Worm (Caenorhabditis elegans): ENCODE results near the gene tag-151.

Gene tag-151

DNA sequence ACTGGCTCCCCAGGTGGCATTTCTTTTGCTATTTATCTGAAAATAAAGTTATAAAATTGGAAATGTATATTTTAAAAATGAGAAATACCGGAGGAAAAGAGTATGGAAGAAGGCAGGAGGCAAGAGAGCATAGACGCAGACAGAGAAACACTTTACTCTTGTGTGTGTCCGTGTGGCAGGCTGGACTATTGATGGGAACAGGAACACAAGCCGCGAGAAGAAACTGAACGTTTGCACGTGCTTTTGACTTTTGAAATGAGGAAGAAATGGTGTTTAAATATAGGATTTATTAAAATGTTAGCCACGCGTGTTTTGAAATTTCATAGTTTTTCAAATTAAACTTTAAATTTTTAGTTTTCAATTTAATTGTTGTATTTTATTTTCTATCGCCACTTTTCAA lies 16.0 kb downstream of the tag-151 start, which contains the start of gene F10G7.10:
F10G7.10 (minus strand) TSS at position 145 of the 400 bp plus-strand sequence.
- TF ChIP-seq alr-1 (tag; optimal IDR thresholded peaks at IDR 0.05) (no peak), zag-1 (tag; optimal IDR thresholded peaks at IDR 0.05) (no peak), sem-4 (tag; optimal IDR thresholded peaks at IDR 0.05) (no peak), lsy-2 (tag; optimal IDR thresholded peaks at IDR 0.05) (peak in 1 of 2 experiments; percentile 35), gmeb-1 (tag; optimal IDR thresholded peaks at IDR 0.05) (no peak), unc-55 (GFP tag; optimal IDR thresholded peaks at IDR 0.05) (peak; percentile 24), C34F6.9 (tag; optimal IDR thresholded peaks at IDR 0.05) (no peak)

DNA sequence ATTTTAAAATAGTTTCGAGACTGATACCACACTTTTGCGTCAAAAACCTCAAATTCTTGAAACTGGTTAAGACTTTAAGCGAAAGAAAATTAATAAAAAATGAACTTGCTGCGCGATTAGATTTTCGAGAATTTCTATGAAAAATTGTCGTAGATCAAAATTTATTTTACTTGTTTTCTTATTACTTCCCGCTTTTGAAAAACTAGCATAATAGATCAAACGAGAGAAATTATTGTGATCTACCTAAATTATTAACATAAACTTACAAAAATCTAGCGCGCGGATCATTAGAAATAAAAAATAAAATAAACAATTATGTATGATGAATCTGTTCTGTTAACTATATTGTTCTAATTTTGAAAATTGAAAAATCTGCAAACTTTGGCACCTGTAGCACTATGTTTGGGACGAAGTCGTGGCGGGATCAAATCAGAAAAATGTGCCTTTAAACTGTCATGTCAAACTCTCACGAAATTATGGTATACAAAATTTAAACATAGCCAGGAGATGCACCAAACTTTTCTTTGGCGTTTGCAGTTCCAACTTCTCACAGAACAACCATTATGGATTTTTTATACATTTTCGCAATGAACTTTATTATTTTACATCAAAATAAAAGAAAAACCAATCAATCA lies 16.8 kb downstream of the tag-151 start:
- no peak for TF ChIP-seq mab-5 (tag; optimal IDR thresholded peaks at IDR 0.05)
- TF ChIP-seq C34F6.9 (tag; optimal IDR thresholded peaks at IDR 0.05) = no peak
- TF ChIP-seq Y55F3AM.14 (GFP tag; optimal IDR thresholded peaks at IDR 0.05) = no peak
- no peak for TF ChIP-seq alr-1 (tag; optimal IDR thresholded peaks at IDR 0.05)
- TF ChIP-seq unc-62 (GFP tag; optimal IDR thresholded peaks at IDR 0.05) = no peak
- TF ChIP-seq blmp-1 (tag; optimal IDR thresholded peaks at IDR 0.05; ENCODE audit: insufficient read depth) = no peak
- TF ChIP-seq mbf-1 (tag; optimal IDR thresholded peaks at IDR 0.05) = no peak
- TF ChIP-seq lin-39 (tag; optimal IDR thresholded peaks at IDR 0.05) = no peak

DNA sequence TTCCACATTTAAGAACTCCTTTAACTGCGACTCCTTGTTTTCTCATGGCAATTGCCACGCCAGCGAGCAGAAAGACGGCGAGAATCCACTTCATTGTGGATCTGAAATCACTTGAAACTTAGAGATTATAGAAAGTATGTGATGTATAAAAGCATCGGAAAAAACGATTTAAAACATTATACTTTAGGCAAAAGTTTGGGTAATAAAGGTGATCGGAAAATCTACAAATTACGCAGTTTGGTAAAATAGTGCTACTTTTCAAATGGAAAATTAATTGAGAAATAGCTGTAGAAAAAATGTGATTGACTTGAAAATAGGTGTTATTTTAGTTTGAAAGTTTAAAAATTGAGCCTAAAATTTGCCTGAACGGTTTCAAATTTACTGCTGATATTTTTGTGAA lies 17.7 kb downstream of the tag-151 start, which contains the start of gene ttr-41:
ttr-41 (minus strand) TSS at position 101 of the 400 bp plus-strand sequence.
- TF ChIP-seq nhr-12 (tag; optimal IDR thresholded peaks at IDR 0.05) (no peak), elt-1 (tag; optimal IDR thresholded peaks at IDR 0.05) (no peak), gmeb-1 (tag; optimal IDR thresholded peaks at IDR 0.05) (no peak), crh-2 (tag; optimal IDR thresholded peaks at IDR 0.05) (no peak), fos-1 (tag; optimal IDR thresholded peaks at IDR 0.05) (no peak), sma-3 (GFP tag; optimal IDR thresholded peaks at IDR 0.05) (no peak), nhr-6 (tag; optimal IDR thresholded peaks at IDR 0.05) (no peak), nhr-10 (tag; optimal IDR thresholded peaks at IDR 0.05) (no peak), nhr-21 (tag; optimal IDR thresholded peaks at IDR 0.05) (no peak), ztf-11 (tag; optimal IDR thresholded peaks at IDR 0.05) (no peak), ztf-4 (tag; optimal IDR thresholded peaks at IDR 0.05) (no peak), nhr-237 (tag; optimal IDR thresholded peaks at IDR 0.05) (no peak), mdl-1 (tag; optimal IDR thresholded peaks at IDR 0.05) (no peak), R02D3.7 (tag; optimal IDR thresholded peaks at IDR 0.05) (no peak), Y55F3AM.14 (GFP tag; optimal IDR thresholded peaks at IDR 0.05) (no peak), nhr-77 (tag; optimal IDR thresholded peaks at IDR 0.05) (no peak), alr-1 (tag; optimal IDR thresholded peaks at IDR 0.05) (no peak), nhr-23 (tag; optimal IDR thresholded peaks at IDR 0.05) (no peak), unc-39 (tag; optimal IDR thresholded peaks at IDR 0.05) (no peak), lin-11 (tag; optimal IDR thresholded peaks at IDR 0.05) (no peak)

DNA sequence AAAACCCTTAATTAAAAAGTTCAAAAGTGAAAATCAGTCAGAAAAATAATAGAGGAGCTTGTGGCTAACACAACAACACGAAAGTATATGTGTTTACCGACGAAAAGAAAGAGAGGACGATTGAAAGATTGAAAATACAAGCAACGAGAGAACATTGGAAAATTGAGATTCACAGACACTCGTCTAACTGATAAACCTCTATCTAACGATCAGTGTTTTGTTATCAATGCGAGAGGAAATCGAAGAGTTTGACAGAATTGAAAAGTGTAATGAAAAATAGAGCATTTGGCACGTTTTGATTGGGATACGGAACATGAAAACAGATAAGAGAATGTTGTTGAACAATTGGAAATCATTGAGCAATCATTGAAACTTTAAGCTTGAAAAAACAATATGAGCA lies 18.6 kb downstream of the tag-151 start:
- peak; percentile 46 for TF ChIP-seq C34F6.9 (tag; optimal IDR thresholded peaks at IDR 0.05)
- TF ChIP-seq lsy-2 (tag; optimal IDR thresholded peaks at IDR 0.05) = peak in 1 of 2 experiments; percentile 61
- peak; percentile 3 for TF ChIP-seq sma-3 (GFP tag; optimal IDR thresholded peaks at IDR 0.05)
- peak; percentile 65 for TF ChIP-seq F13H6.1 (tag; optimal IDR thresholded peaks at IDR 0.05)
- no peak for TF ChIP-seq lin-13 (GFP tag; optimal IDR thresholded peaks at IDR 0.05)
- peak; percentile 95 for TF ChIP-seq fos-1 (tag; optimal IDR thresholded peaks at IDR 0.05)
- peak; percentile 65 for TF ChIP-seq sma-9 (GFP tag; optimal IDR thresholded peaks at IDR 0.05)
- no peak for TF ChIP-seq sma-9 (tag; optimal IDR thresholded peaks at IDR 0.05)
- TF ChIP-seq crh-2 (tag; optimal IDR thresholded peaks at IDR 0.05) = peak; percentile 76
- TF ChIP-seq gmeb-1 (tag; optimal IDR thresholded peaks at IDR 0.05) = no peak
- no peak for TF ChIP-seq unc-62 (GFP tag; optimal IDR thresholded peaks at IDR 0.05)
- peak; percentile 72 for TF ChIP-seq nhr-129 (tag; optimal IDR thresholded peaks at IDR 0.05)

DNA sequence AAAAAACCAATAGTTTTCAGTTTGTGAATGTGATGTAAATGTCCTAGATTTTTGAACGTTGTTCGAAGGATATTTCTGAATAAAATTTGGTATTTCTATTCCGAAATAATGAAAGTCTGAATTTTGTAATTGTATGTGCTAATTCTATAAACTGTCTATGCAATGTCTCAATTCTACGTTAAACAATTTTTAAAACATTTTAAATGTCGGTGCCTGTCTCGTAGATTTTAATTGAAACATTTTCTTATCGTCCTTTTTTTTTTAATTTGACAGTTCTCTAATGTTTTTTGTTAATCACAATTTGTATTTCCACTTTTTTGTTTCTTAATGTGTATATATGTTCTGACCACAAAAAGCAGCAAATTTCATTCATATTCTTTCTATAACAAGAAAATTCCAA lies 19.7 kb downstream of the tag-151 start, which contains the start of gene F41C3.7:
F41C3.7 (plus strand) TSS at position 301 of the 400 bp plus-strand sequence.
- TF ChIP-seq mab-5 (tag; optimal IDR thresholded peaks at IDR 0.05) = no peak
- no peak for TF ChIP-seq unc-55 (GFP tag; optimal IDR thresholded peaks at IDR 0.05)
- no peak for TF ChIP-seq ztf-11 (tag; optimal IDR thresholded peaks at IDR 0.05)
- no peak for TF ChIP-seq nhr-237 (tag; optimal IDR thresholded peaks at IDR 0.05)
- no peak for TF ChIP-seq egl-27 (tag; optimal IDR thresholded peaks at IDR 0.05)
- TF ChIP-seq F13H6.1 (tag; optimal IDR thresholded peaks at IDR 0.05) = no peak
- TF ChIP-seq aly-2 (tag; optimal IDR thresholded peaks at IDR 0.05) = no peak
- TF ChIP-seq lsy-2 (tag; optimal IDR thresholded peaks at IDR 0.05) = no peak
- TF ChIP-seq nhr-6 (tag; optimal IDR thresholded peaks at IDR 0.05) = no peak
- no peak for TF ChIP-seq Y55F3AM.14 (GFP tag; optimal IDR thresholded peaks at IDR 0.05)
- TF ChIP-seq mdl-1 (tag; optimal IDR thresholded peaks at IDR 0.05) = no peak
- TF ChIP-seq elt-1 (tag; optimal IDR thresholded peaks at IDR 0.05) = no peak
- TF ChIP-seq ztf-1 (GFP tag; conservative IDR thresholded peaks at IDR 0.05) = no peak
- TF ChIP-seq ama-1 (optimal IDR thresholded peaks at IDR 0.05) = no peak

All from whole organism, L2 larva.